Worm (Caenorhabditis elegans) whole organism, midembryonic: ENCODE measurements around the gene ttr-47.

Experiments
- flt-1 ChIP-seq: fragments of 200-800 bp; sonication (Bioruptor generic); IDR thresholded peaks from 2 replicates; pipeline ENCODE4 v1.3.6; 2022; ENCODE audit warnings: missing genetic modification characterization, missing compliant biosample characterization
- klf-2 ChIP-seq: fragments of 200-800 bp; sonication (Bioruptor generic); conservative IDR thresholded peaks from 2 replicates; pipeline ENCODE4 v1.3.6; 2022; ENCODE audit warnings: missing genetic modification reagents, missing genetic modification characterization, missing compliant biosample characterization
- med-1 ChIP-seq: sonication (generic microtip); optimal IDR thresholded peaks from 2 replicates; lab custom pipeline; 2017; ENCODE audit warnings: missing genetic modification characterization, mild to moderate bottlenecking, missing compliant biosample characterization, antibody characterized with exemption, missing genetic modification reagents; ENCODE audit not compliant: insufficient read depth
- ref-1 ChIP-seq: fragments of 200-800 bp; sonication (Bioruptor generic); conservative IDR thresholded peaks from 2 replicates; pipeline ENCODE4 v1.3.6; 2022; ENCODE audit warnings: missing genetic modification reagents, missing genetic modification characterization, missing compliant biosample characterization

DNA sequence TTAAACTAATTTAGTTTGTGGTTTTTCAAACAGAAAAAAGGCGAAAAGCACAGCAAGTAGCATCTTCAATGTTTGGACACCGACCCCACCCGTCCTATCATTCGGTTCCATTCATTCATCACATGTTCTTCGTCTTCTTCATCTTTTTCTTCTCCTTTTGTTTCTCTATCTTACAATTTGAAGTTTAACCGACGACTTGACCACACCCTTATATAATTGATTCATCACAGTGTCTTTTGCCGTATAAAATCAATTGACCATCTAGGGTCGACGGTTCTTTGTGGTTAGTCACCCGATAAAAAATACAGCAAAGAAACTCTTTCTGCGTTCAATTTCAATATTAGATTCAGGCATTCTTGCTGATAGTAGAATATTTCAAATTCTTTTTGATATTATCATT lies 12.2 kb downstream of the ttr-47 start:
- TF ChIP-seq flt-1 (GFP tag; lab: Robert Waterston, UW) = no peak
- no peak for TF ChIP-seq ref-1 (GFP tag; lab: Robert Waterston, UW)
- no peak for TF ChIP-seq med-1 (GFP tag; lab: Kevin White, UChicago)
- no peak for TF ChIP-seq klf-2 (GFP tag; lab: Robert Waterston, UW)
